Worm (Caenorhabditis elegans): ENCODE results near the gene Y81B9A.2.

- TF ChIP-seq nfya-1 (tag; optimal IDR thresholded peaks at IDR 0.05) = no peak
- TF ChIP-seq fkh-10 (GFP tag; optimal IDR thresholded peaks at IDR 0.05) = no peak
- TF ChIP-seq madf-2 (tag; optimal IDR thresholded peaks at IDR 0.05) = no peak
- no peak for TF ChIP-seq pax-1 (tag; optimal IDR thresholded peaks at IDR 0.05)
- TF ChIP-seq elt-2 (tag; optimal IDR thresholded peaks at IDR 0.05) = no peak
These were observed 9.5 kb upstream of the Y81B9A.2 start, which contains the start of gene B0563.8 for ce11 chrX:9174409-9174808.
